Worm (Caenorhabditis elegans): ENCODE data around the gene F52E1.2.

DNA sequence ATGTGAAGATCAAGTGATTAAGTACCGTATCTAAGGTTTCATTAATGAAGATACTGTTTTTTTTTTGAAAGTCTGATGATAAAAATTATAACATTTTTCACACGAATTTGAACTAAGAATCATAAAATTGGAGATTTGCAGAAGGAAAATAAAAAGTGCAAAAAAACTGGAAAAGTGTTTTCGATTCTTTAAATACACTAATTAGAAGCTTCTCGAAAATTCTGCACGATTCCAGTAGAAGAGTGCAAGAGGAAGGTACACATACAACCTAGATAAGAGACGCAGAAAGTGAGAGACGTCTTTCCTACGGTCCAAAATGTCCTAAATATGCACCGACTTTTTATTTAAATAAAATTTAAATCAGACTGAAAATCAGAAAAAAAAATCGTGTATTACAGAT, 15.8 kb downstream of the F52E1.2 start:
- TF ChIP-seq ref-1 (GFP tag; conservative IDR thresholded peaks at IDR 0.05) (no peak), ztf-29 (GFP tag; IDR thresholded peaks at IDR 0.05) (no peak), med-1 (GFP tag; optimal IDR thresholded peaks at IDR 0.05; ENCODE audit: insufficient read depth) (no peak), flt-1 (GFP tag; IDR thresholded peaks at IDR 0.05) (no peak), ztf-23 (GFP tag; IDR thresholded peaks at IDR 0.05) (no peak)
